Fruit fly (Drosophila melanogaster) whole organism, embryonic: ENCODE measurements around the gene CG14309.

Experiments used
- CG10267 ChIP-seq: fragments of 200-800 bp; sonication (Bioruptor generic); optimal IDR thresholded peaks from 2 replicates; lab custom pipeline; 2018; ENCODE audit warnings: missing biosample characterization, mild to moderate bottlenecking, missing genetic modification characterization, moderate library complexity
- CG10979 ChIP-seq: fragments of 200-800 bp; sonication (Bioruptor generic); optimal IDR thresholded peaks from 2 replicates; lab custom pipeline; 2018; ENCODE audit warnings: missing biosample characterization, mild to moderate bottlenecking, missing genetic modification characterization, moderate library complexity
- CG11247 ChIP-seq: fragments of 200-800 bp; sonication (Bioruptor generic); IDR thresholded peaks from 2 replicates; pipeline ENCODE4 v1.3.6; 2022; ENCODE audit warnings: missing biosample characterization, missing genetic modification characterization
- CG12155 ChIP-seq: fragments of 200-800 bp; sonication (Bioruptor generic); optimal IDR thresholded peaks from 3 replicates; lab custom pipeline; 2016; ENCODE audit warnings: missing biosample characterization, missing genetic modification characterization
- CG12219 ChIP-seq: fragments of 200-800 bp; sonication (Bioruptor generic); optimal IDR thresholded peaks from 3 replicates; lab custom pipeline; 2018; ENCODE audit warnings: missing biosample characterization, mild to moderate bottlenecking, missing genetic modification characterization
- CG12942 ChIP-seq: fragments of 200-800 bp; sonication (Bioruptor generic); optimal IDR thresholded peaks from 3 replicates; lab custom pipeline; 2016; ENCODE audit warnings: missing biosample characterization, missing genetic modification characterization
- CG13287 ChIP-seq: fragments of 200-800 bp; sonication (Bioruptor generic); IDR thresholded peaks from 2 replicates; pipeline ENCODE4 v1.3.6; 2022; ENCODE audit warnings: missing biosample characterization, missing genetic modification characterization; ENCODE audit not compliant: partially characterized antibody
- CG14050 ChIP-seq: fragments of 200-800 bp; sonication (Bioruptor generic); IDR thresholded peaks from 3 replicates; pipeline ENCODE4 v1.3.6; 2022; ENCODE audit warnings: missing biosample characterization, missing genetic modification characterization
- CG14710 ChIP-seq: fragments of 200-800 bp; sonication (Bioruptor generic); optimal IDR thresholded peaks from 3 replicates; lab custom pipeline; 2019; ENCODE audit warnings: missing biosample characterization, mild to moderate bottlenecking, missing genetic modification characterization, moderate library complexity
- CG15479 ChIP-seq: fragments of 200-800 bp; sonication (Bioruptor generic); optimal IDR thresholded peaks from 3 replicates; lab custom pipeline; 2019; ENCODE audit warnings: missing biosample characterization, mild to moderate bottlenecking, missing genetic modification characterization, moderate library complexity
- CG16815 ChIP-seq: fragments of 200-800 bp; sonication (Bioruptor generic); optimal IDR thresholded peaks from 3 replicates; lab custom pipeline; 2017; ENCODE audit warnings: missing biosample characterization, mild to moderate bottlenecking, missing genetic modification characterization
- CG17912 ChIP-seq: fragments of 200-800 bp; sonication (Bioruptor generic); optimal IDR thresholded peaks from 2 replicates; lab custom pipeline; 2018; ENCODE audit warnings: missing biosample characterization, mild to moderate bottlenecking, missing genetic modification characterization
- CG18262 ChIP-seq: fragments of 200-800 bp; optimal IDR thresholded peaks from 3 replicates; lab custom pipeline; 2019; ENCODE audit warnings: missing biosample characterization, mild to moderate bottlenecking, missing genetic modification characterization, moderate library complexity
- CG31388 ChIP-seq: fragments of 200-800 bp; sonication (Bioruptor generic); optimal IDR thresholded peaks from 2 replicates; lab custom pipeline; 2016; ENCODE audit warnings: missing biosample characterization, missing genetic modification characterization
- CG3407 ChIP-seq: fragments of 200-800 bp; sonication (Bioruptor generic); optimal IDR thresholded peaks from 2 replicates; lab custom pipeline; 2018; ENCODE audit warnings: missing biosample characterization, mild to moderate bottlenecking, missing genetic modification characterization
- CG34224 ChIP-seq: fragments of 200-800 bp; sonication (Bioruptor generic); IDR thresholded peaks from 3 replicates; pipeline ENCODE4 v1.3.6; 2022; ENCODE audit warnings: missing biosample characterization, missing genetic modification characterization; ENCODE audit not compliant: partially characterized antibody
- CG4424 ChIP-seq: fragments of 200-800 bp; sonication (Bioruptor generic); optimal IDR thresholded peaks from 3 replicates; lab custom pipeline; 2016; ENCODE audit warnings: missing biosample characterization, missing genetic modification characterization
- CG5953 ChIP-seq: fragments of 200-800 bp; sonication (Bioruptor generic); IDR thresholded peaks from 2 replicates; pipeline ENCODE4 v1.3.6; 2022; ENCODE audit warnings: missing biosample characterization, missing genetic modification characterization
- CG6654 ChIP-seq: fragments of 200-800 bp; sonication (Bioruptor generic); optimal IDR thresholded peaks from 2 replicates; lab custom pipeline; 2017; ENCODE audit warnings: missing biosample characterization, mild to moderate bottlenecking, missing genetic modification characterization
- CG7556 ChIP-seq: fragments of 200-800 bp; sonication (Bioruptor generic); optimal IDR thresholded peaks from 2 replicates; lab custom pipeline; 2017; ENCODE audit warnings: missing biosample characterization, mild to moderate bottlenecking, missing genetic modification characterization
- CG7963 ChIP-seq: fragments of 200-800 bp; sonication (Bioruptor generic); IDR thresholded peaks from 3 replicates; pipeline ENCODE4 v1.3.6; 2022; ENCODE audit warnings: missing biosample characterization, missing genetic modification characterization; ENCODE audit not compliant: partially characterized antibody
- CG8089 ChIP-seq: fragments of 200-800 bp; sonication (Bioruptor generic); optimal IDR thresholded peaks from 3 replicates; lab custom pipeline; 2016; ENCODE audit warnings: missing biosample characterization, missing genetic modification characterization
- CG8944 ChIP-seq: fragments of 200-800 bp; sonication (Bioruptor generic); optimal IDR thresholded peaks from 3 replicates; lab custom pipeline; 2016; ENCODE audit warnings: missing biosample characterization, missing genetic modification characterization
- CHES-1-like ChIP-seq: fragments of 200-800 bp; sonication (Bioruptor generic); optimal IDR thresholded peaks from 2 replicates; lab custom pipeline; 2016; ENCODE audit warnings: missing biosample characterization, missing genetic modification characterization
- CkIIα-i1 ChIP-seq: fragments of 200-800 bp; sonication (Bioruptor generic); IDR thresholded peaks from 2 replicates; pipeline ENCODE4 v1.3.6; 2022; ENCODE audit warnings: missing biosample characterization, missing genetic modification characterization
- Dek ChIP-seq: fragments of 200-800 bp; sonication (Bioruptor generic); optimal IDR thresholded peaks from 3 replicates; lab custom pipeline; 2019; ENCODE audit warnings: missing biosample characterization, mild to moderate bottlenecking, missing genetic modification characterization, moderate library complexity
- Gug ChIP-seq: fragments of 200-800 bp; sonication (Bioruptor generic); IDR thresholded peaks from 4 replicates; pipeline ENCODE4 v1.3.6; 2022; ENCODE audit warnings: missing biosample characterization, missing genetic modification characterization
- H2.0 ChIP-seq: fragments of 200-800 bp; sonication (Bioruptor generic); IDR thresholded peaks from 2 replicates; pipeline ENCODE4 v1.3.6; 2022; ENCODE audit warnings: missing biosample characterization, missing genetic modification characterization
- HHEX ChIP-seq: fragments of 200-800 bp; sonication (Bioruptor generic); optimal IDR thresholded peaks from 3 replicates; lab custom pipeline; 2017; ENCODE audit warnings: missing biosample characterization, mild to moderate bottlenecking, missing genetic modification characterization, missing genetic modification reagents
- MESR4 ChIP-seq: fragments of 200-800 bp; sonication (Bioruptor generic); optimal IDR thresholded peaks from 2 replicates; lab custom pipeline; 2018; ENCODE audit warnings: missing biosample characterization, mild to moderate bottlenecking, missing genetic modification characterization, moderate library complexity
- Med ChIP-seq: fragments of 200-800 bp; sonication (Bioruptor generic); peaks from one replicate; lab custom pipeline; 2016; ENCODE audit warnings: missing biosample characterization, missing genetic modification characterization, mild to moderate bottlenecking, inconsistent platforms, moderate library complexity
- Mrtf ChIP-seq: fragments of 200-800 bp; sonication (Bioruptor generic); IDR thresholded peaks from 3 replicates; pipeline ENCODE4 v1.3.6; 2022; ENCODE audit warnings: missing biosample characterization, missing genetic modification characterization
- Pdp1 ChIP-seq, 2 experiments: fragments of 200-800 bp; sonication (Bioruptor generic); optimal IDR thresholded peaks; 3 replicates each; lab custom pipeline; 2016; ENCODE audit warnings: missing biosample characterization in 2 of 2, missing genetic modification characterization in 2 of 2, mild to moderate bottlenecking in 1 of 2, moderate library complexity in 1 of 2
- Side ChIP-seq: fragments of 200-800 bp; sonication (Bioruptor generic); optimal IDR thresholded peaks from 2 replicates; lab custom pipeline; 2016; ENCODE audit warnings: missing biosample characterization, missing genetic modification characterization
- Sin3A ChIP-seq: fragments of >200 bp; optimal IDR thresholded peaks from 2 replicates; lab custom pipeline; 2018
- Sox100B ChIP-seq: fragments of 200-800 bp; sonication (Bioruptor generic); optimal IDR thresholded peaks from 3 replicates; lab custom pipeline; 2018; ENCODE audit warnings: missing biosample characterization, mild to moderate bottlenecking, missing genetic modification characterization
- al ChIP-seq: fragments of 200-800 bp; sonication (Bioruptor generic); IDR thresholded peaks from 2 replicates; pipeline ENCODE4 v1.3.6; 2022; ENCODE audit warnings: missing biosample characterization, missing genetic modification characterization
- ato ChIP-seq: fragments of 200-800 bp; sonication (Bioruptor generic); IDR thresholded peaks from 2 replicates; pipeline ENCODE4 v1.3.6; 2022; ENCODE audit warnings: missing biosample characterization, missing genetic modification characterization; ENCODE audit not compliant: partially characterized antibody
- bsh ChIP-seq, 2 experiments: fragments of 200-800 bp; sonication (Bioruptor generic); optimal IDR thresholded peaks; 2 replicates each; lab custom pipeline; 2017 to 2018; ENCODE audit warnings: mild to moderate bottlenecking in 2 of 2, missing biosample characterization in 2 of 2, missing genetic modification characterization in 2 of 2, moderate library complexity in 1 of 2
- chm ChIP-seq: fragments of 200-800 bp; sonication (Bioruptor generic); IDR thresholded peaks from 2 replicates; pipeline ENCODE4 v1.3.6; 2022; ENCODE audit warnings: missing biosample characterization, missing genetic modification characterization
- en ChIP-seq: fragments of 200-800 bp; sonication (Bioruptor generic); optimal IDR thresholded peaks from 2 replicates; lab custom pipeline; 2016; ENCODE audit warnings: missing biosample characterization, missing genetic modification characterization
- gsb-n ChIP-seq: fragments of 200-800 bp; sonication (Bioruptor generic); optimal IDR thresholded peaks from 3 replicates; lab custom pipeline; 2018; ENCODE audit warnings: missing biosample characterization, mild to moderate bottlenecking, missing genetic modification characterization
- insv ChIP-seq, 2 experiments: fragments of 200-800 bp; sonication (Bioruptor generic); optimal IDR thresholded peaks; 3 replicates each; lab custom pipeline; 2016 to 2018; ENCODE audit warnings: missing biosample characterization in 2 of 2, missing genetic modification characterization in 2 of 2
- lab ChIP-seq: fragments of 200-800 bp; sonication (Bioruptor generic); optimal IDR thresholded peaks from 3 replicates; lab custom pipeline; 2017; ENCODE audit warnings: missing biosample characterization, missing genetic modification characterization, mild to moderate bottlenecking, moderate library complexity, missing genetic modification reagents
- oc ChIP-seq: fragments of 200-800 bp; sonication (Bioruptor generic); optimal IDR thresholded peaks from 2 replicates; lab custom pipeline; 2018; ENCODE audit warnings: missing biosample characterization, mild to moderate bottlenecking, missing genetic modification characterization, moderate library complexity
- pnt ChIP-seq: fragments of 200-800 bp; sonication (Bioruptor generic); optimal IDR thresholded peaks from 3 replicates; lab custom pipeline; 2016; ENCODE audit warnings: missing biosample characterization, missing genetic modification characterization
- psq ChIP-seq: fragments of 200-800 bp; sonication (Bioruptor generic); optimal IDR thresholded peaks from 2 replicates; lab custom pipeline; 2017; ENCODE audit warnings: missing biosample characterization, missing genetic modification characterization
- run ChIP-seq: fragments of 200-800 bp; sonication (Bioruptor generic); optimal IDR thresholded peaks from 3 replicates; lab custom pipeline; 2018; ENCODE audit warnings: missing biosample characterization, mild to moderate bottlenecking, missing genetic modification characterization
- sens ChIP-seq: fragments of 200-800 bp; sonication (Bioruptor generic); peaks from one replicate; lab custom pipeline; 2016; ENCODE audit warnings: missing biosample characterization, missing genetic modification characterization
- tna ChIP-seq: fragments of 200-800 bp; sonication (Bioruptor generic); IDR thresholded peaks from 2 replicates; pipeline ENCODE4 v1.3.6; 2022; ENCODE audit warnings: missing biosample characterization, missing genetic modification characterization; ENCODE audit not compliant: partially characterized antibody
- tup ChIP-seq: fragments of 200-800 bp; sonication (Bioruptor generic); optimal IDR thresholded peaks from 2 replicates; lab custom pipeline; 2016; ENCODE audit warnings: missing biosample characterization, mild to moderate bottlenecking, missing genetic modification characterization, moderate library complexity

The CG14309 gene

dm6 chr3R:18381014-18381512 is 3.8 kb downstream of the CG14309 start, which contains the start of gene CG7675 (continued):
- TF ChIP-seq HHEX (GFP tag; lab: Kevin White, UChicago) (peak; percentile 5), CG6654 (GFP tag; lab: Kevin White, UChicago) (no peak), lab (GFP tag; lab: Kevin White, UChicago) (no peak), Mrtf (GFP tag; lab: Robert Waterston, UW) (no peak), gsb-n (tag; lab: Kevin White, UChicago) (no peak), tup (GFP tag; lab: Kevin White, UChicago) (no peak), CG14050 (no peak), CG11247 (GFP tag; lab: Robert Waterston, UW) (no peak), CG7963 (no peak), CG4424 (GFP tag; lab: Kevin White, UChicago) (no peak), CG16815 (GFP tag; lab: Kevin White, UChicago) (no peak), CHES-1-like (no peak), Sin3A (lab: Kevin White, UChicago) (no peak), CG13287 (GFP tag; lab: Robert Waterston, UW) (peak; percentile 24; the same call in 1 of the 2 replicates), Med (GFP tag; lab: Kevin White, UChicago) (peak; percentile 70), chm (no peak), CG3407 (GFP tag; lab: Kevin White, UChicago) (no peak), CG31388 (GFP tag; lab: Kevin White, UChicago) (no peak), pnt (GFP tag; lab: Kevin White, UChicago) (no peak), al (GFP tag; lab: Robert Waterston, UW) (no peak), CG10267 (tag; lab: Kevin White, UChicago) (no peak), tna (no peak), CkIIα-i1 (GFP tag; lab: Robert Waterston, UW) (no peak), CG15479 (GFP tag; lab: Kevin White, UChicago) (no peak), H2.0 (GFP tag; lab: Robert Waterston, UW) (no peak), CG8089 (GFP tag; lab: Kevin White, UChicago) (no peak), CG10979 (peak; percentile 77), CG12219 (GFP tag; lab: Kevin White, UChicago) (no peak), ato (GFP tag; lab: Robert Waterston, UW) (no peak), psq (no peak), sens (GFP tag; lab: Kevin White, UChicago) (peak; percentile 46), CG17912 (GFP tag; lab: Kevin White, UChicago) (no peak), oc (tag; lab: Kevin White, UChicago) (peak; percentile 57), CG12155 (no peak), CG14710 (tag; lab: Kevin White, UChicago) (no peak), Dek (tag; lab: Kevin White, UChicago) (no peak), MESR4 (GFP tag; lab: Kevin White, UChicago) (no peak), Side (GFP tag; lab: Kevin White, UChicago) (no peak), Pdp1 (GFP tag; optimal IDR thresholded peaks at IDR 0.05; lab: Kevin White, UChicago) (peak in 1 of 2 experiments; percentile 19), en (no peak), CG7556 (no peak), CG8944 (GFP tag; lab: Kevin White, UChicago) (no peak), bsh (GFP tag; optimal IDR thresholded peaks at IDR 0.05; lab: Kevin White, UChicago) (peak in 1 of 2 experiments; percentile 61), CG5953 (GFP tag; lab: Robert Waterston, UW) (no peak), CG34224 (GFP tag; lab: Robert Waterston, UW) (no peak), CG18262 (no peak), CG12942 (GFP tag; lab: Kevin White, UChicago) (no peak), Gug (GFP tag; lab: Robert Waterston, UW) (no peak), Sox100B (GFP tag; lab: Kevin White, UChicago) (no peak), run (tag; lab: Kevin White, UChicago) (no peak), insv (GFP tag; optimal IDR thresholded peaks at IDR 0.05; lab: Kevin White, UChicago) (no peak)
